Worm (Caenorhabditis elegans): ENCODE results near the gene D2007.1.
A peak's percentile ranks its signal among the peaks of the same experiment; 100 is the strongest.

The D2007.1 gene

DNA sequence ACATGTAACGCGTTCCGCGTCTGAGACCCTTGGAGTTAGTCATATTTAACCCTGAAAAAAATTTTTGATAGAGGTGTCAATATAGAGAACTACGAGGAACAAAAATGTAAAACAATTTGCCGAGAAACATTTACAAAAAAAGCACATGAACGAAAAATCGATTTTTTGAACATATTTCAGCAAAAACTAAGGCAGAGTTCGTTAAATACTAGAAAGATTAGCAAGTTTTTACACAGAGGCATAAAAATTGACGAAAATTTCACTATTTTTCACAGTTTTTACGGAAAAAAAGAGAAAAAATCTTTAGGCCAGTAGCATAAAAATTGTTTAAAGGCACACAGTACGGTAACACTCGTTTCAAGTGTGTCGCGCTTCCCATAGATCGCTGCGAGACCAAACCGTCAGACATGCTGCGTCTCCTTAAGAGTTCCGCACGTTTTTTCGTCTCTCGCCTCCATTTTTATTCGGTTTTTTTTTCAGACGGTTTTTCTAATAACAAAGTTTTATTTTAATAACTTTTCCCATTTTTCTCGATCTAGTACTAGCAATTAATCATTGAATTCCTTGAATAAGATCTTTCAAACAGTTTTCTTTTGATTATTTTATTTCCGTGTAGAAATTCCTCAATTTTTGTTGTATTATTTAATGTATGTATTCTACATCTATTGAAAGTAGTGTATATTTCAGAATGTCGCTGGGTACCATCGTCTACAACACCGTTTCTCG lies 24.9 kb upstream of the D2007.1 start, which contains the start of the genes rpl-21 and C14B9.10:
rpl-21 (minus strand) TSS at position 51 of the 726 bp plus-strand sequence.
C14B9.10 (plus strand) TSS at position 676 of the 726 bp plus-strand sequence.
- peak; percentile 47 for TF ChIP-seq him-1 (tag; optimal IDR thresholded peaks at IDR 0.05)
- TF ChIP-seq W03F9.2 (tag; optimal IDR thresholded peaks at IDR 0.05): peak; percentile 89
- no peak for TF ChIP-seq dao-5 (tag; optimal IDR thresholded peaks at IDR 0.05)

ce11 chrIII:8132496-8132895 lies 22.8 kb upstream of the D2007.1 start:
- TF ChIP-seq him-1 (tag; optimal IDR thresholded peaks at IDR 0.05): no peak
- TF ChIP-seq W03F9.2 (tag; optimal IDR thresholded peaks at IDR 0.05): no peak
- TF ChIP-seq dao-5 (tag; optimal IDR thresholded peaks at IDR 0.05): no peak

DNA sequence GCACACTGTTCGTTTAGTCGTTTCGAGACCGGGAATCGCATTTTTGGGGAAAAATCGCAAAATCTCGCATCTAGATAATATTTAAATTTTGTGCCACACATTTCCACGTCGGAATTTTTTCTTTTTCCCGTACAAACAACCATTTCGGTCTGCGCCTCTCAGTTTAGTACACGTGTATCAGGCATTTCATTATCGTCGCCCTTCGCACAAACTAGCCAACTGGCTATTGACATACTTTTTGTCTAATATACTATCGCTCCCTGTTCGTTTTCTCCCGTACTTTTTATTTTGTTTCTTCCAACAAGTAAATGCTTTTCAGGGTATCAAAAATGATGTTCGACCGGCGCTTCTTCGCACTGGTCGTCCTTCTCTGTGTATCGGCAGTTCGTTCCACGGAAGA lies 21.9 kb upstream of the D2007.1 start, which contains the start of gene C14B9.2:
C14B9.2 (plus strand) TSS at position 320 of the 400 bp plus-strand sequence.
- TF ChIP-seq him-1 (tag; optimal IDR thresholded peaks at IDR 0.05) (no peak), W03F9.2 (tag; optimal IDR thresholded peaks at IDR 0.05) (no peak), dao-5 (tag; optimal IDR thresholded peaks at IDR 0.05) (no peak)

DNA sequence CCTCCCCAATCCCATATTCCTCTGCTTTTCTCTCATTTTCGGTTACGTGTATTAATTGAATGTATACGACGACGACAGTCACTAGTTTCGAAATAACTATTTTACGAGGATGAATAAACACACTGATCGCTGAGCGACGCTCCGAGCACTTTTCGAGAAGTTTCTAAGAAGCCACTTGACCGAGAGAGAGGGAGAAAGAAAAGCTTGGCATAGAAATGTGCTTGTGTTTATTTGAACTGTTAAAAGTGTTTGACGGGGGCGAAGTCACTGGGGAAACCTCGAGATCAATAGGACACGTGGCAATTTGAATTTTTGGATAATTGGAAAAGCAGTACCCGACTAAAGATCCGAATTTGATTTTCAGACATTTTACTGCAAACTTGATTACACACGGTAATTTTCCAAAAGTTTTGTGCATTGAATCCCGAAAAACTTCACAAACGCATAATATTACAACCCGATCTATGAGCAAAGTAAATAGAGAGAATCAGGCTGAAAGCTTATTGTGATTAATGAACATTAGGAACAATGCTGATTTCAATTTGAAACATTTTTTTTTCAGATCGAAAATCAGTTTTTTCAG lies 18.7 kb upstream of the D2007.1 start:
- TF ChIP-seq W03F9.2 (tag; optimal IDR thresholded peaks at IDR 0.05): no peak
- TF ChIP-seq dao-5 (tag; optimal IDR thresholded peaks at IDR 0.05): no peak
- no peak for TF ChIP-seq him-1 (tag; optimal IDR thresholded peaks at IDR 0.05)

- TF ChIP-seq W03F9.2 (tag; optimal IDR thresholded peaks at IDR 0.05): no peak
- TF ChIP-seq dao-5 (tag; optimal IDR thresholded peaks at IDR 0.05): no peak
- TF ChIP-seq him-1 (tag; optimal IDR thresholded peaks at IDR 0.05): no peak
Observed at ce11 chrIII:8137777-8138176, 17.5 kb upstream of the D2007.1 start, which contains the start of gene hsp-12.2. TSS of gene hsp-12.2 (plus strand) at chrIII:8138077.

ce11 chrIII:8142217-8142616 lies 13.0 kb upstream of the D2007.1 start:
- no peak for TF ChIP-seq W03F9.2 (tag; optimal IDR thresholded peaks at IDR 0.05)
- no peak for TF ChIP-seq dao-5 (tag; optimal IDR thresholded peaks at IDR 0.05)
- TF ChIP-seq him-1 (tag; optimal IDR thresholded peaks at IDR 0.05): no peak

ce11 chrIII:8144574-8145065 lies 10.6 kb upstream of the D2007.1 start, which contains the start of the genes C14B9.8 and mrpl-18:
TSS of gene C14B9.8 (minus strand) at chrIII:8144629.
TSS of gene mrpl-18 (plus strand) at chrIII:8145015.
- peak; percentile 63 for TF ChIP-seq W03F9.2 (tag; optimal IDR thresholded peaks at IDR 0.05)
- peak; percentile 63 for TF ChIP-seq him-1 (tag; optimal IDR thresholded peaks at IDR 0.05)
- TF ChIP-seq dao-5 (tag; optimal IDR thresholded peaks at IDR 0.05): no peak

- TF ChIP-seq dao-5 (tag; optimal IDR thresholded peaks at IDR 0.05) (no peak), W03F9.2 (tag; optimal IDR thresholded peaks at IDR 0.05) (no peak), him-1 (tag; optimal IDR thresholded peaks at IDR 0.05) (no peak)
Observed at ce11 chrIII:8145971-8146370, 9.3 kb upstream of the D2007.1 start.

ce11 chrIII:8148751-8149150 lies 6.5 kb upstream of the D2007.1 start, which contains the start of gene D2007.2:
TSS of gene D2007.2 (plus strand) at chrIII:8148963.
- no peak for TF ChIP-seq him-1 (tag; optimal IDR thresholded peaks at IDR 0.05)
- no peak for TF ChIP-seq W03F9.2 (tag; optimal IDR thresholded peaks at IDR 0.05)
- TF ChIP-seq dao-5 (tag; optimal IDR thresholded peaks at IDR 0.05): no peak

- TF ChIP-seq W03F9.2 (tag; optimal IDR thresholded peaks at IDR 0.05) (no peak), dao-5 (tag; optimal IDR thresholded peaks at IDR 0.05) (no peak), him-1 (tag; optimal IDR thresholded peaks at IDR 0.05) (no peak)
Observed at ce11 chrIII:8154423-8154822, 843 bp upstream of the D2007.1 start.

DNA sequence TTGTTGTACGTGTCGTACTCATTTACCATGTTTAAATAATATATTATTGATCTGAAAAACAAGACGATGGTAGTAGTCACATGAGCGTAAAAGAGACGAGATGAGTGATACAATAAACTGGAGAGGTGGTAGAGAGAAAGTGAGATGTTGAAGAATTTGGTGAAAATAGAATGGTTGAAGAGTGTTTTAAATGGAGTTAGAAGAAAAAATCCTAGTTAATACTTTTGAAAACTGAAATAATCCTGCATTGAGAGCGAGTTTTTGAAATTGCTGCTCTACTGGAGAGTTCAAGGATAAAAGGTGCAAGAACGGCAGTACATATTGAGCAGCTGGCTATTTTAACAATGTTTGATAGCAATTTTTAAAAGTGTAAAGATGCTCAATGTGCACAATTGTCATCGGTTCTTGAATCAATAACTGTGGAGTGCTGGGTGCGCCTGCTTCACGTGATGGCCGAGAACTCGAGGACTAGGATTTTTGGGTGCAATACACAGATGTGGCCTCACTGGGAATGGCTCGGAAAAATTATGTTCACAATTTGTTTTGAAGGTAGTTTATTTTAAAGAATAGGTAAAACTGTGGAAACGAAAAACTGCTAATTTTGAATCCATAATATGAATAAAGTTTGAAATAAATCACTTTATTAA lies 3.0 kb downstream of the D2007.1 start, which contains the start of gene atg-13:
atg-13 (minus strand) TSS at position 51 of the 647 bp plus-strand sequence.
- TF ChIP-seq dao-5 (tag; optimal IDR thresholded peaks at IDR 0.05): no peak
- no peak for TF ChIP-seq W03F9.2 (tag; optimal IDR thresholded peaks at IDR 0.05)
- no peak for TF ChIP-seq him-1 (tag; optimal IDR thresholded peaks at IDR 0.05)

DNA sequence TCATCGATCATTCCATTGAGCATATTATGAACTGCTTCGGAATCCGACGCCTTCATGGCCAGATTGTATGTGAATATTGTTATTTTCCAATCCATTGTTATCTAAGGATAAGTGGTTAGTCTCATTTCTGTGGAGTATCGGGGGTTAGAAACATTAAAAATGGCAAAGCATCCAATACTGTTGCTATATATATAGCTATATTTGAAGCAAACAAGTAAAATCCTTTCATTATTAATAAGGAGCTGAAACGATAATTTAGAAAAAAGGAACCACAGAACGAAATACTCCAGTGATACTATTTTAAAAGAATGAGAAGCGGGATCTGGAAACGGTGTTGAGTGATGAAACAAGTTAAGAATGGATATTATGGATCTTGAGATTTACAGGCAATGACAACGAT lies 6.0 kb downstream of the D2007.1 start, which contains the start of gene inpp-5K:
inpp-5K (minus strand) TSS at position 101 of the 400 bp plus-strand sequence.
- no peak for TF ChIP-seq him-1 (tag; optimal IDR thresholded peaks at IDR 0.05)
- TF ChIP-seq dao-5 (tag; optimal IDR thresholded peaks at IDR 0.05): no peak
- TF ChIP-seq W03F9.2 (tag; optimal IDR thresholded peaks at IDR 0.05): no peak

ce11 chrIII:8163283-8163682 lies 8.0 kb downstream of the D2007.1 start, which contains the start of gene bath-42:
TSS of gene bath-42 (minus strand) at chrIII:8163383.
- TF ChIP-seq W03F9.2 (tag; optimal IDR thresholded peaks at IDR 0.05) (no peak), him-1 (tag; optimal IDR thresholded peaks at IDR 0.05) (no peak), dao-5 (tag; optimal IDR thresholded peaks at IDR 0.05) (no peak)

Measured in whole organism, L4/young adult.